Fruit fly (Drosophila melanogaster): ENCODE measurements around the gene nau.
A peak's percentile ranks its signal among the peaks of the same experiment; 100 is the strongest.

The nau gene

dm6 chr3R:23757912-23758607 is 39.9 kb upstream of the nau start, which contains the start of the genes PTPMT1 and Hrd3 (continued):
- TF ChIP-seq Doc3 (GFP tag; IDR thresholded peaks at IDR 0.05; ENCODE audit: partially characterized antibody) (no peak), ro (GFP tag; IDR thresholded peaks at IDR 0.05) (peak; percentile 88), jigr1 (GFP tag; IDR thresholded peaks at IDR 0.05) (peak; percentile 91), ind (GFP tag; optimal IDR thresholded peaks at IDR 0.05) (peak; percentile 99), CG17612 (GFP tag; IDR thresholded peaks at IDR 0.05) (peak; percentile 89; the same call in 1 of the 2 replicates), run (tag; optimal IDR thresholded peaks at IDR 0.05) (peak; percentile 95), ase (GFP tag; IDR thresholded peaks at IDR 0.05) (peak; percentile 88), CG6272 (GFP tag; IDR thresholded peaks at IDR 0.05) (peak; percentile 95), lbe (GFP tag; optimal IDR thresholded peaks at IDR 0.05) (peak; percentile 95), Vsx1 (GFP tag; optimal IDR thresholded peaks at IDR 0.05) (peak; percentile 95), CG13287 (GFP tag; IDR thresholded peaks at IDR 0.05; ENCODE audit: partially characterized antibody) (peak; percentile 24; the same call in 1 of the 2 replicates), CG1832 (GFP tag; optimal IDR thresholded peaks at IDR 0.05) (no peak), CG14965 (GFP tag; optimal IDR thresholded peaks at IDR 0.05; ENCODE audit: borderline replicate concordance) (peak; percentile 70), MTF-1 (GFP tag; optimal IDR thresholded peaks at IDR 0.05; ENCODE audit: borderline replicate concordance) (peak; percentile 86), CG34376 (GFP tag; optimal IDR thresholded peaks at IDR 0.05) (peak; percentile 99), pum (GFP tag; optimal IDR thresholded peaks at IDR 0.05) (peak; percentile 98), CG18011 (GFP tag; optimal IDR thresholded peaks at IDR 0.05) (peak; percentile 92), fd102C (GFP tag; optimal IDR thresholded peaks at IDR 0.05) (peak; percentile 73), B-H2 (GFP tag; optimal IDR thresholded peaks at IDR 0.05) (peak; percentile 97), CG42726 (GFP tag; IDR thresholded peaks at IDR 0.05; ENCODE audit: partially characterized antibody) (no peak), Sin3A (optimal IDR thresholded peaks at IDR 0.05) (peak; percentile 69), CG17829 (tag; optimal IDR thresholded peaks at IDR 0.05) (peak; percentile 99), CG10565 (GFP tag; optimal IDR thresholded peaks at IDR 0.05) (peak; percentile 92), pho (GFP tag; optimal IDR thresholded peaks at IDR 0.05) (peak; percentile 98), CG8388 (GFP tag; optimal IDR thresholded peaks at IDR 0.05) (peak; percentile 97), bab2 (GFP tag; optimal IDR thresholded peaks at IDR 0.05) (peak; percentile 98), az2 (GFP tag; optimal IDR thresholded peaks at IDR 0.05) (peak; percentile 99), CG10209 (GFP tag; optimal IDR thresholded peaks at IDR 0.05) (peak; percentile 99), HHEX (GFP tag; optimal IDR thresholded peaks at IDR 0.05) (peak; percentile 99), onecut (GFP tag; IDR thresholded peaks at IDR 0.05) (peak; percentile 88), CG31365 (tag; optimal IDR thresholded peaks at IDR 0.05) (peak; percentile 78), CG4854 (GFP tag; optimal IDR thresholded peaks at IDR 0.05) (peak; percentile 97), gem (tag; optimal IDR thresholded peaks at IDR 0.05) (peak; percentile 99), fu2 (GFP tag; optimal IDR thresholded peaks at IDR 0.05) (peak; percentile 96), kay (GFP tag; optimal IDR thresholded peaks at IDR 0.05) (peak; percentile 98), mirr (GFP tag; optimal IDR thresholded peaks at IDR 0.05) (peak; percentile 91), toy (GFP tag; IDR thresholded peaks at IDR 0.05) (peak; percentile 86), CG18764 (GFP tag; optimal IDR thresholded peaks at IDR 0.05) (peak; percentile 96), CG12155 (GFP tag; optimal IDR thresholded peaks at IDR 0.05) (peak; percentile 97), crol (GFP tag; IDR thresholded peaks at IDR 0.05) (peak; percentile 63; the same call in 1 of the 2 replicates), CG16863 (GFP tag; optimal IDR thresholded peaks at IDR 0.05) (peak; percentile 97), CG10267 (tag; optimal IDR thresholded peaks at IDR 0.05) (peak; percentile 98), HmgZ (tag; optimal IDR thresholded peaks at IDR 0.05) (peak; percentile 98), Hr51 (GFP tag; optimal IDR thresholded peaks at IDR 0.05) (peak; percentile 98 to 99), CG15696 (tag; optimal IDR thresholded peaks at IDR 0.05) (peak; percentile 98), CG10979 (tag; optimal IDR thresholded peaks at IDR 0.05) (peak; percentile 98), MBD-R2 (GFP tag; IDR thresholded peaks at IDR 0.05) (peak; percentile 84), wdn (GFP tag; IDR thresholded peaks at IDR 0.05) (peak; percentile 89), phol (tag; optimal IDR thresholded peaks at IDR 0.05) (peak; percentile 99)
